Fruit fly (Drosophila melanogaster): Measurements from ENCODE around the gene Ssdp.

DNA sequence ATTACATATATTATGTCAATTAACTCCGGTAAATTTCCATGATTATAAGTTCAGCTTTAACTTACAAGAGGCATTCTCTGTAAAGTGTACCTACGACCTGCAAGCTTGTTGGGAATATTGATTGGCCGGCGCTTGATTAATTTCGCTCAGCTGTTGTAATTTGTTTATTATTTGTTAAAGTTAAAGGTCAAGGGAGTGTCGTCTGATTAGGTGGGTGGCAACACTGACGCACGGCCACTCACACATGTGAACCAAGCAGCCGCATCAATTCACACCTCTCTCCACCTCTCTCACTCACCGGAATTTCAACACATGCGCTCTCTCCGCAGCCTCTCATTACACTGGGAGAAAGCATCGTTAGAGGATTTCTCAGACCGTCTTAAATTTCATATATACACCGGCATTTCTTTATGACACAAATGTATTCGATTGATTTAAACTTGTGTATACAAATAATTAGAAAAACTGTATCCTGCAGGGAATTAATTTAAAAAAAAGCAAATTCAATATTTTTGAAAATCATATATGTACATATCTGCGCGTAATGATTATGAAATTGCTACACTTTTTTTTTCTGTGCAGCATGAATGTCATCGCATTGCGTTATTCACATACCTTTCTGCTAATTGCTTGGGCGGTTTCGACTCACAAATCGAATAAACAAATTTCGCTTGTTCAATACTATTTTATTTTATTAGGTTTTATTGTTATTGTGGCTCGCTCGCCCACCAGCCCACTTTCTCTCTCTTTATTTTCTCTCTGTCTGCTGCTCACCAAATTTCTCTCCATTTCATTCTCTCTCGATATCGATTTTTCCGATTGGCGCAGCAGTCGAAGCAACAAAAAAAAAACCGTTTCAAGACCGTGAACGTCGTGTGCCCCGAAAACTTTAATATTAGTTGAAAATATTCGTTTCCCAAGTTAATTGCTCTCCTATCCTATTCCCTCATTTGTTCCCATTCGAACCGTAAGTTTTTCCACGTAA, 27.1 kb downstream of the Ssdp start:
- TF ChIP-seq D1 (tag; optimal IDR thresholded peaks at IDR 0.05) (no peak), CG9948 (tag; optimal IDR thresholded peaks at IDR 0.05) (peak; percentile 73), CG13204 (GFP tag; optimal IDR thresholded peaks at IDR 0.05) (no peak)
